Worm (Caenorhabditis elegans): ENCODE results near the gene Y53G8AR.8.

Y53G8AR.8 gene

ce11 chrIII:3258306-3258705 is 35.8 kb downstream of the Y53G8AR.8 start, which contains the start of gene nspg-7.2:
TSS of gene nspg-7.2 (minus strand) at chrIII:3258406.
- TF ChIP-seq nhr-25 (tag; optimal IDR thresholded peaks at IDR 0.05), result no peak
- TF ChIP-seq fkh-10 (GFP tag; optimal IDR thresholded peaks at IDR 0.05), result no peak
- TF ChIP-seq eor-1 (tag; optimal IDR thresholded peaks at IDR 0.05), result no peak
- no peak for TF ChIP-seq ama-1 (optimal IDR thresholded peaks at IDR 0.05)

- TF ChIP-seq jun-1 (tag; optimal IDR thresholded peaks at IDR 0.05), result no peak
- no peak for TF ChIP-seq aly-2 (tag; optimal IDR thresholded peaks at IDR 0.05)
- TF ChIP-seq nhr-77 (tag; optimal IDR thresholded peaks at IDR 0.05), result no peak
- TF ChIP-seq nhr-76 (tag; optimal IDR thresholded peaks at IDR 0.05), result no peak
- TF ChIP-seq lin-39 (tag; optimal IDR thresholded peaks at IDR 0.05), result no peak
- TF ChIP-seq nhr-67 (tag; optimal IDR thresholded peaks at IDR 0.05), result no peak
- TF ChIP-seq egl-5 (tag; optimal IDR thresholded peaks at IDR 0.05), result no peak
- TF ChIP-seq nhr-28 (tag; optimal IDR thresholded peaks at IDR 0.05), result no peak
- no peak for TF ChIP-seq nfya-1 (tag; optimal IDR thresholded peaks at IDR 0.05; ENCODE audit: insufficient read depth)
- TF ChIP-seq pha-4 (tag; optimal IDR thresholded peaks at IDR 0.05), result no peak
- no peak for TF ChIP-seq mml-1 (tag; optimal IDR thresholded peaks at IDR 0.05)
- TF ChIP-seq unc-39 (tag; optimal IDR thresholded peaks at IDR 0.05), result no peak
These were observed 38.6 kb downstream of the Y53G8AR.8 start, which contains the start of gene Y53G8AM.4 for ce11 chrIII:3255575-3255974. TSS of gene Y53G8AM.4 (minus strand) at chrIII:3255675.

ce11 chrIII:3255023-3255422 is 39.1 kb downstream of the Y53G8AR.8 start:
- no peak for TF ChIP-seq pqm-1 (tag; optimal IDR thresholded peaks at IDR 0.05)
- TF ChIP-seq skn-1 (tag; optimal IDR thresholded peaks at IDR 0.05), result no peak
- TF ChIP-seq eor-1 (tag; optimal IDR thresholded peaks at IDR 0.05), result no peak
- no peak for TF ChIP-seq unc-39 (tag; optimal IDR thresholded peaks at IDR 0.05)
- no peak for TF ChIP-seq daf-12 (tag; optimal IDR thresholded peaks at IDR 0.05)
- no peak for TF ChIP-seq snpc-4 (tag; optimal IDR thresholded peaks at IDR 0.05)
- TF ChIP-seq lsy-12 (tag; optimal IDR thresholded peaks at IDR 0.05), result no peak
- no peak for TF ChIP-seq tbx-2 (tag; optimal IDR thresholded peaks at IDR 0.05)
- no peak for TF ChIP-seq nhr-23 (tag; optimal IDR thresholded peaks at IDR 0.05)
- no peak for TF ChIP-seq ztf-4 (tag; optimal IDR thresholded peaks at IDR 0.05)
- no peak for TF ChIP-seq zag-1 (tag; optimal IDR thresholded peaks at IDR 0.05)
- no peak for TF ChIP-seq ceh-16 (tag; optimal IDR thresholded peaks at IDR 0.05)
- no peak for TF ChIP-seq fkh-10 (GFP tag; optimal IDR thresholded peaks at IDR 0.05)
- TF ChIP-seq elt-3 (tag; optimal IDR thresholded peaks at IDR 0.05), result no peak
- TF ChIP-seq nhr-28 (tag; optimal IDR thresholded peaks at IDR 0.05), result no peak
- TF ChIP-seq lin-39 (tag; optimal IDR thresholded peaks at IDR 0.05), result no peak
- TF ChIP-seq hmg-11 (tag; optimal IDR thresholded peaks at IDR 0.05), result no peak
- TF ChIP-seq ceh-9 (tag; optimal IDR thresholded peaks at IDR 0.05), result no peak
- TF ChIP-seq mdl-1 (tag; optimal IDR thresholded peaks at IDR 0.05), result no peak
- TF ChIP-seq ama-1 (optimal IDR thresholded peaks at IDR 0.05), result no peak

ce11 chrIII:3253736-3254135 is 40.4 kb downstream of the Y53G8AR.8 start:
- TF ChIP-seq jun-1 (tag; optimal IDR thresholded peaks at IDR 0.05), result peak; percentile 65
- peak; percentile 97 for TF ChIP-seq elt-2 (tag; optimal IDR thresholded peaks at IDR 0.05)
- no peak for TF ChIP-seq elt-3 (tag; optimal IDR thresholded peaks at IDR 0.05)
- TF ChIP-seq pqm-1 (tag; optimal IDR thresholded peaks at IDR 0.05), result peak; percentile 98
- peak; percentile 75 for TF ChIP-seq pha-4 (tag; optimal IDR thresholded peaks at IDR 0.05)

- TF ChIP-seq nhr-11 (tag; optimal IDR thresholded peaks at IDR 0.05) (no peak), pha-4 (tag; optimal IDR thresholded peaks at IDR 0.05) (no peak), aly-2 (tag; optimal IDR thresholded peaks at IDR 0.05) (no peak), nhr-12 (tag; optimal IDR thresholded peaks at IDR 0.05) (no peak), fkh-10 (GFP tag; optimal IDR thresholded peaks at IDR 0.05) (no peak), ceh-82 (tag; optimal IDR thresholded peaks at IDR 0.05) (no peak), ceh-16 (tag; optimal IDR thresholded peaks at IDR 0.05) (no peak), ZK546.5 (tag; optimal IDR thresholded peaks at IDR 0.05) (no peak), eor-1 (tag; optimal IDR thresholded peaks at IDR 0.05) (no peak), zag-1 (tag; optimal IDR thresholded peaks at IDR 0.05) (no peak), lsy-12 (tag; optimal IDR thresholded peaks at IDR 0.05) (no peak), elt-3 (tag; optimal IDR thresholded peaks at IDR 0.05) (no peak)
These were observed 41.1 kb downstream of the Y53G8AR.8 start, which contains the start of gene Y53G8AL.3 for ce11 chrIII:3253043-3253442. TSS of gene Y53G8AL.3 (minus strand) at chrIII:3253143.

Data from whole organism, L3 larva.